Worm (Caenorhabditis elegans) whole organism, early embryonic: ENCODE data around the gene famk-1.

Source experiments
- B0310.2 ChIP-seq: sonication (generic microtip); optimal IDR thresholded peaks from 2 replicates; lab custom pipeline; 2016; ENCODE audit warnings: mild to moderate bottlenecking, missing genetic modification characterization, missing compliant biosample characterization
- ama-1 ChIP-seq: fragments of 150-350 bp; optimal IDR thresholded peaks from 2 replicates; lab custom pipeline; 2014
- ets-7 ChIP-seq: sonication (generic microtip); optimal IDR thresholded peaks from 2 replicates; lab custom pipeline; 2016; ENCODE audit warnings: missing genotype, missing genetic modification characterization, missing compliant biosample characterization
- hmbx-1 ChIP-seq: sonication (generic microtip); optimal IDR thresholded peaks from 2 replicates; lab custom pipeline; 2016; ENCODE audit warnings: mild to moderate bottlenecking, missing genetic modification characterization, missing compliant biosample characterization
- hnd-1 ChIP-seq: sonication (generic microtip); optimal IDR thresholded peaks from 2 replicates; lab custom pipeline; 2016; ENCODE audit warnings: missing genetic modification characterization, missing compliant biosample characterization
- tbx-37 ChIP-seq: fragments of 200-800 bp; sonication (Bioruptor generic); conservative IDR thresholded peaks from 2 replicates; pipeline ENCODE4 v1.3.6; 2022; ENCODE audit warnings: missing genetic modification reagents, missing genetic modification characterization, missing compliant biosample characterization

DNA sequence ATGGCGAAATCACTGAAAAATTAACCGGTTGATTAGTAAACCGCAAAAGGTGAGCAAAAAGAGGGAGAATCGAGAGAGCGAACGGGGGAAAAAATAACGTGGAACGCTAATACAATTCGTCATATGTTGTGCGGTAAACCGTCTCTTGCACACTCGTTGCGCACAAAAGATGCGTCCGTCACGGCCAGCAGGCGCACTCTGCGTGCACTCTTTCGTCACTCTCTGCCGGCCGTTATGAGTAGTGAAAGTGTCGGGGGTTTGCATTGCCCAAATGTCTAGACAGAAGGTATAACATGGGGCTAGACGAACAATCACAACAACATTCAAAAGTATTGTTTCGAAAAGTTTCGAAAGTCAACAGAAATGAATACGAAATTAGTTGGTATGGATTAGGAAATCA is 31.6 kb downstream of the famk-1 start, which contains the start of gene pkhm-2:
- TF ChIP-seq hnd-1 (tag; lab: Kevin White, UChicago) (no peak), ama-1 (no peak), tbx-37 (peak; percentile 30; the same call in 1 of the 2 replicates), B0310.2 (tag; lab: Kevin White, UChicago) (no peak), hmbx-1 (tag; lab: Kevin White, UChicago) (no peak), ets-7 (tag; lab: Kevin White, UChicago) (no peak)
